Worm (Caenorhabditis elegans): ENCODE measurements around the gene W03G11.3.
A peak's percentile ranks its signal among the peaks of the same experiment; 100 is the strongest.

Gene W03G11.3

ce11 chrX:12103712-12104111, at the start of gene W03G11.3:
Gene W03G11.3 (minus strand): TSS chrX:12103812.
- TF ChIP-seq aly-1 (tag; optimal IDR thresholded peaks at IDR 0.05), result no peak
- no peak for TF ChIP-seq hmg-4 (GFP tag; optimal IDR thresholded peaks at IDR 0.05)
- TF ChIP-seq ama-1 (optimal IDR thresholded peaks at IDR 0.05), result no peak
- no peak for TF ChIP-seq scrt-1 (GFP tag; IDR thresholded peaks at IDR 0.05)
- no peak for TF ChIP-seq F13C5.2 (tag; optimal IDR thresholded peaks at IDR 0.05)
- TF ChIP-seq tra-4 (tag; optimal IDR thresholded peaks at IDR 0.05), result no peak
- TF ChIP-seq B0310.2 (tag; optimal IDR thresholded peaks at IDR 0.05), result no peak

ce11 chrX:12149638-12150137, 46.1 kb upstream of the W03G11.3 start, which contains the start of gene znf-474:
Gene znf-474 (plus strand): TSS chrX:12149924.
- TF ChIP-seq tra-4 (tag; optimal IDR thresholded peaks at IDR 0.05) (no peak), ceh-36 (tag; optimal IDR thresholded peaks at IDR 0.05) (no peak), flt-1 (GFP tag; IDR thresholded peaks at IDR 0.05) (no peak), sea-1 (GFP tag; conservative IDR thresholded peaks at IDR 0.05) (no peak), F13C5.2 (tag; optimal IDR thresholded peaks at IDR 0.05) (no peak), scrt-1 (GFP tag; IDR thresholded peaks at IDR 0.05) (0 out of 2 replicates have a peak, but pooled peaks have one; percentile 51), tbx-37 (GFP tag; conservative IDR thresholded peaks at IDR 0.05) (no peak), pes-1 (GFP tag; IDR thresholded peaks at IDR 0.05) (no peak), B0310.2 (tag; optimal IDR thresholded peaks at IDR 0.05) (no peak)

ce11 chrX:12146453-12147085, 43.0 kb upstream of the W03G11.3 start, which contains the start of gene pycr-1:
Gene pycr-1 (plus strand): TSS chrX:12146832.
- TF ChIP-seq ama-1 (optimal IDR thresholded peaks at IDR 0.05) (no peak), pes-1 (GFP tag; IDR thresholded peaks at IDR 0.05) (no peak), tbx-37 (GFP tag; conservative IDR thresholded peaks at IDR 0.05) (no peak), flt-1 (GFP tag; IDR thresholded peaks at IDR 0.05) (no peak)

- TF ChIP-seq ets-7 (tag; optimal IDR thresholded peaks at IDR 0.05), result no peak
- no peak for TF ChIP-seq ceh-36 (tag; optimal IDR thresholded peaks at IDR 0.05)
- no peak for TF ChIP-seq hmg-4 (GFP tag; optimal IDR thresholded peaks at IDR 0.05)
- TF ChIP-seq B0310.2 (tag; optimal IDR thresholded peaks at IDR 0.05), result no peak
- no peak for TF ChIP-seq sea-1 (GFP tag; conservative IDR thresholded peaks at IDR 0.05)
- TF ChIP-seq ama-1 (optimal IDR thresholded peaks at IDR 0.05), result no peak
- TF ChIP-seq F13C5.2 (tag; optimal IDR thresholded peaks at IDR 0.05), result no peak
Measured at ce11 chrX:12145919-12146318, 42.3 kb upstream of the W03G11.3 start.

- TF ChIP-seq ama-1 (optimal IDR thresholded peaks at IDR 0.05) (no peak), aly-1 (tag; optimal IDR thresholded peaks at IDR 0.05) (no peak), tbx-37 (GFP tag; conservative IDR thresholded peaks at IDR 0.05) (no peak), tra-4 (tag; optimal IDR thresholded peaks at IDR 0.05) (no peak)
Measured at ce11 chrX:12143693-12144092, 40.1 kb upstream of the W03G11.3 start, which contains the start of gene M153.5. Gene M153.5 (plus strand): TSS chrX:12143993.

- no peak for TF ChIP-seq sea-1 (GFP tag; conservative IDR thresholded peaks at IDR 0.05)
- no peak for TF ChIP-seq hmg-4 (GFP tag; optimal IDR thresholded peaks at IDR 0.05)
- TF ChIP-seq ets-7 (tag; optimal IDR thresholded peaks at IDR 0.05), result no peak
- no peak for TF ChIP-seq tbx-37 (GFP tag; conservative IDR thresholded peaks at IDR 0.05)
- TF ChIP-seq F13C5.2 (tag; optimal IDR thresholded peaks at IDR 0.05), result no peak
- TF ChIP-seq tbx-11 (GFP tag; IDR thresholded peaks at IDR 0.05), result no peak
- TF ChIP-seq hmbx-1 (tag; optimal IDR thresholded peaks at IDR 0.05), result no peak
- no peak for TF ChIP-seq ceh-36 (tag; optimal IDR thresholded peaks at IDR 0.05)
- no peak for TF ChIP-seq hnd-1 (tag; optimal IDR thresholded peaks at IDR 0.05)
Measured at ce11 chrX:12142569-12142968, 39.0 kb upstream of the W03G11.3 start, which contains the start of gene M153.3. Gene M153.3 (plus strand): TSS chrX:12142869.

ce11 chrX:12141051-12141450, 37.4 kb upstream of the W03G11.3 start, which contains the start of gene lyst-1:
Gene lyst-1 (minus strand): TSS chrX:12141151.
- TF ChIP-seq tbx-11 (GFP tag; IDR thresholded peaks at IDR 0.05), result no peak
- TF ChIP-seq hmg-4 (GFP tag; optimal IDR thresholded peaks at IDR 0.05), result no peak
- TF ChIP-seq pes-1 (GFP tag; IDR thresholded peaks at IDR 0.05), result no peak
- TF ChIP-seq tbx-37 (GFP tag; conservative IDR thresholded peaks at IDR 0.05), result no peak
- no peak for TF ChIP-seq sea-1 (GFP tag; conservative IDR thresholded peaks at IDR 0.05)
- TF ChIP-seq B0310.2 (tag; optimal IDR thresholded peaks at IDR 0.05), result no peak
- no peak for TF ChIP-seq F13C5.2 (tag; optimal IDR thresholded peaks at IDR 0.05)
- no peak for TF ChIP-seq tra-4 (tag; optimal IDR thresholded peaks at IDR 0.05)
- TF ChIP-seq aly-1 (tag; optimal IDR thresholded peaks at IDR 0.05), result no peak
- TF ChIP-seq hmbx-1 (tag; optimal IDR thresholded peaks at IDR 0.05), result no peak
- TF ChIP-seq hnd-1 (tag; optimal IDR thresholded peaks at IDR 0.05), result no peak
- TF ChIP-seq ets-7 (tag; optimal IDR thresholded peaks at IDR 0.05), result no peak
- TF ChIP-seq ceh-36 (tag; optimal IDR thresholded peaks at IDR 0.05), result no peak
- TF ChIP-seq ama-1 (optimal IDR thresholded peaks at IDR 0.05), result no peak

- TF ChIP-seq ama-1 (optimal IDR thresholded peaks at IDR 0.05), result no peak
- TF ChIP-seq scrt-1 (GFP tag; IDR thresholded peaks at IDR 0.05), result no peak
- TF ChIP-seq pes-1 (GFP tag; IDR thresholded peaks at IDR 0.05), result no peak
- no peak for TF ChIP-seq ceh-13 (GFP tag; optimal IDR thresholded peaks at IDR 0.05)
- no peak for TF ChIP-seq tbx-37 (GFP tag; conservative IDR thresholded peaks at IDR 0.05)
- no peak for TF ChIP-seq hnd-1 (tag; optimal IDR thresholded peaks at IDR 0.05)
- TF ChIP-seq flt-1 (GFP tag; IDR thresholded peaks at IDR 0.05), result no peak
- TF ChIP-seq tbx-11 (GFP tag; IDR thresholded peaks at IDR 0.05), result no peak
- TF ChIP-seq tra-4 (tag; optimal IDR thresholded peaks at IDR 0.05), result no peak
- TF ChIP-seq aly-1 (tag; optimal IDR thresholded peaks at IDR 0.05), result no peak
- no peak for TF ChIP-seq hmg-4 (GFP tag; optimal IDR thresholded peaks at IDR 0.05)
- TF ChIP-seq hmbx-1 (tag; optimal IDR thresholded peaks at IDR 0.05), result no peak
- no peak for TF ChIP-seq ceh-36 (tag; optimal IDR thresholded peaks at IDR 0.05)
- TF ChIP-seq ets-7 (tag; optimal IDR thresholded peaks at IDR 0.05), result no peak
- no peak for TF ChIP-seq B0310.2 (tag; optimal IDR thresholded peaks at IDR 0.05)
- TF ChIP-seq F13C5.2 (tag; optimal IDR thresholded peaks at IDR 0.05), result no peak
- TF ChIP-seq sea-1 (GFP tag; conservative IDR thresholded peaks at IDR 0.05), result no peak
Measured at ce11 chrX:12125308-12125707, 21.7 kb upstream of the W03G11.3 start, which contains the start of gene lgc-18. Gene lgc-18 (plus strand): TSS chrX:12125608.

Measured in whole organism, early embryonic.